Worm (Caenorhabditis elegans) whole organism, L3 larva: ENCODE data around the gene rps-21.

Source experiments
- R02D3.7 ChIP-seq: fragments of 150-350 bp; optimal IDR thresholded peaks from 2 replicates; lab custom pipeline; 2014; ENCODE audit warnings: missing biosample characterization, missing genetic modification characterization
- ama-1 ChIP-seq: fragments of 150-350 bp; optimal IDR thresholded peaks from 2 replicates; lab custom pipeline; 2018
- ceh-16 ChIP-seq: sonication (generic microtip); optimal IDR thresholded peaks from 2 replicates; lab custom pipeline; 2017; ENCODE audit warnings: missing biosample characterization, missing genetic modification characterization
- ceh-9 ChIP-seq: sonication (generic microtip); optimal IDR thresholded peaks from 2 replicates; lab custom pipeline; 2018; ENCODE audit warnings: missing biosample characterization, missing genetic modification characterization
- daf-12 ChIP-seq: fragments of 150-350 bp; optimal IDR thresholded peaks from 2 replicates; lab custom pipeline; 2014; ENCODE audit warnings: missing biosample characterization, missing genetic modification reagents, missing genetic modification characterization
- egl-27 ChIP-seq: sonication (generic microtip); optimal IDR thresholded peaks from 4 replicates; lab custom pipeline; 2017; ENCODE audit warnings: missing biosample characterization, missing genetic modification reagents, missing genetic modification characterization
- egl-5 ChIP-seq: fragments of 150-350 bp; optimal IDR thresholded peaks from 2 replicates; lab custom pipeline; 2017; ENCODE audit warnings: missing biosample characterization, missing genetic modification reagents, missing genetic modification characterization, inconsistent platforms
- elt-2 ChIP-seq: sonication (generic microtip); optimal IDR thresholded peaks from 2 replicates; lab custom pipeline; 2016; ENCODE audit warnings: missing genetic modification reagents, mild to moderate bottlenecking, missing genetic modification characterization, missing compliant biosample characterization
- elt-3 ChIP-seq, 3 experiments: fragments of 150-350 bp in 1 of 3; sonication (generic microtip) in 2 of 3; optimal IDR thresholded peaks; 2 replicates in 2 of 3; 4 replicates in 1 of 3; lab custom pipeline; 2014 to 2017; ENCODE audit warnings: missing biosample characterization in 3 of 3, missing genetic modification characterization in 3 of 3
- eor-1 ChIP-seq, 2 experiments: fragments of 150-350 bp; optimal IDR thresholded peaks; 2 replicates each; lab custom pipeline; 2014 to 2018; ENCODE audit warnings: missing biosample characterization in 2 of 2, missing genetic modification characterization in 2 of 2
- fkh-10 ChIP-seq: sonication (generic microtip); optimal IDR thresholded peaks from 2 replicates; lab custom pipeline; 2017; ENCODE audit warnings: missing biosample characterization, missing genetic modification reagents, missing genetic modification characterization
- fos-1 ChIP-seq: fragments of 150-350 bp; optimal IDR thresholded peaks from 2 replicates; lab custom pipeline; 2014; ENCODE audit warnings: missing biosample characterization, missing genetic modification characterization
- hmg-11 ChIP-seq: sonication (generic microtip); optimal IDR thresholded peaks from 2 replicates; lab custom pipeline; 2016; ENCODE audit warnings: missing genetic modification characterization, missing compliant biosample characterization
- jun-1 ChIP-seq: fragments of 150-350 bp; optimal IDR thresholded peaks from 2 replicates; lab custom pipeline; 2014; ENCODE audit warnings: missing biosample characterization, missing genetic modification reagents, missing genetic modification characterization
- lin-15B ChIP-seq: fragments of 150-350 bp; optimal IDR thresholded peaks from 2 replicates; lab custom pipeline; 2014; ENCODE audit warnings: missing biosample characterization, missing genetic modification characterization
- lin-39 ChIP-seq: fragments of 150-350 bp; optimal IDR thresholded peaks from 2 replicates; lab custom pipeline; 2018; ENCODE audit warnings: missing biosample characterization, missing genetic modification reagents, missing genetic modification characterization
- lsy-12 ChIP-seq: sonication (generic microtip); optimal IDR thresholded peaks from 2 replicates; lab custom pipeline; 2016; ENCODE audit warnings: mild to moderate bottlenecking, missing genetic modification characterization, missing compliant biosample characterization
- mdl-1 ChIP-seq: fragments of 150-350 bp; optimal IDR thresholded peaks from 2 replicates; lab custom pipeline; 2014; ENCODE audit warnings: missing biosample characterization, missing genetic modification characterization
- mml-1 ChIP-seq: fragments of 150-350 bp; sonication (generic microtip); optimal IDR thresholded peaks from 3 replicates; lab custom pipeline; 2014; ENCODE audit warnings: missing biosample characterization, missing genetic modification characterization
- nfya-1 ChIP-seq: sonication (generic microtip); optimal IDR thresholded peaks from 2 replicates; lab custom pipeline; 2017; ENCODE audit warnings: missing genetic modification characterization, mild to moderate bottlenecking, missing compliant biosample characterization, antibody characterized with exemption, moderate library complexity; ENCODE audit not compliant: insufficient read depth
- nhr-11 ChIP-seq: fragments of 150-350 bp; optimal IDR thresholded peaks from 2 replicates; lab custom pipeline; 2014; ENCODE audit warnings: missing biosample characterization, missing genetic modification characterization
- nhr-23 ChIP-seq: fragments of 150-350 bp; optimal IDR thresholded peaks from 2 replicates; lab custom pipeline; 2014; ENCODE audit warnings: missing biosample characterization, missing genetic modification reagents, missing genetic modification characterization
- nhr-25 ChIP-seq: sonication (generic microtip); optimal IDR thresholded peaks from 2 replicates; lab custom pipeline; 2017; ENCODE audit warnings: missing biosample characterization, missing genetic modification characterization
- nhr-28 ChIP-seq: fragments of 150-350 bp; optimal IDR thresholded peaks from 2 replicates; lab custom pipeline; 2014; ENCODE audit warnings: missing biosample characterization, missing genetic modification characterization
- nhr-67 ChIP-seq: fragments of 150-350 bp; optimal IDR thresholded peaks from 2 replicates; lab custom pipeline; 2014; ENCODE audit warnings: missing biosample characterization, missing genetic modification characterization
- nhr-77 ChIP-seq: fragments of 150-350 bp; optimal IDR thresholded peaks from 2 replicates; lab custom pipeline; 2014; ENCODE audit warnings: missing biosample characterization, missing genetic modification characterization
- pqm-1 ChIP-seq: fragments of 150-350 bp; optimal IDR thresholded peaks from 2 replicates; lab custom pipeline; 2017; ENCODE audit warnings: missing biosample characterization, missing genetic modification characterization, inconsistent platforms
- sea-2 ChIP-seq: fragments of 150-350 bp; sonication (generic microtip); optimal IDR thresholded peaks from 4 replicates; lab custom pipeline; 2014; ENCODE audit warnings: missing biosample characterization, missing genetic modification reagents, missing genetic modification characterization
- snpc-4 ChIP-seq: fragments of 150-350 bp; optimal IDR thresholded peaks from 2 replicates; lab custom pipeline; 2014; ENCODE audit warnings: missing biosample characterization, missing genetic modification characterization
- tbx-2 ChIP-seq: sonication (generic microtip); optimal IDR thresholded peaks from 2 replicates; lab custom pipeline; 2016; ENCODE audit warnings: mild to moderate bottlenecking, missing genetic modification characterization, missing compliant biosample characterization
- unc-39 ChIP-seq: sonication (generic microtip); optimal IDR thresholded peaks from 4 replicates; lab custom pipeline; 2017; ENCODE audit warnings: missing biosample characterization, missing genetic modification characterization
- zag-1 ChIP-seq: fragments of 150-350 bp; optimal IDR thresholded peaks from 2 replicates; lab custom pipeline; 2014; ENCODE audit warnings: missing biosample characterization, missing genetic modification characterization
- ztf-11 ChIP-seq: fragments of 150-350 bp; optimal IDR thresholded peaks from 2 replicates; lab custom pipeline; 2014; ENCODE audit warnings: missing biosample characterization, missing genetic modification characterization

Gene rps-21

DNA sequence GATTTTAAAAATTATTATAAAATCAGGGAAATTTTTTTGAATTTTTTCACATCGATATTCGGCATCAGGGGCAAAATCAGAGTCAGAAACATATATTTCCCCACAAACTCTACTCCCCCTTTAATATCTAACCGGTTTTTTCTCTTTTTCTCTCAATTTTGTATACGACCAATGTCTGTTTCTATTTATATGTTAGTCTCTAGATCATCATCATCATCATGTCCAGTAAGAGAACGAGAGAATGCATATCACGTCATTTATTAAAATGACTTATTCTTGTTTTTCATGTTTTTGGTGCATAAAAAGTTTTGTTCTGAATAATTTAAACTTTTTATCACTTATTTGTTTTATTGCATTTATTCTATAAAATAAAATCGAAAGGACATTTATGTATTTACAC is 36.9 kb downstream of the rps-21 start:
- TF ChIP-seq fkh-10 (GFP tag; lab: Kevin White, UChicago) (no peak), fos-1 (tag; lab: Kevin White, UChicago) (no peak), hmg-11 (no peak), nfya-1 (no peak), nhr-23 (peak; percentile 37)

DNA sequence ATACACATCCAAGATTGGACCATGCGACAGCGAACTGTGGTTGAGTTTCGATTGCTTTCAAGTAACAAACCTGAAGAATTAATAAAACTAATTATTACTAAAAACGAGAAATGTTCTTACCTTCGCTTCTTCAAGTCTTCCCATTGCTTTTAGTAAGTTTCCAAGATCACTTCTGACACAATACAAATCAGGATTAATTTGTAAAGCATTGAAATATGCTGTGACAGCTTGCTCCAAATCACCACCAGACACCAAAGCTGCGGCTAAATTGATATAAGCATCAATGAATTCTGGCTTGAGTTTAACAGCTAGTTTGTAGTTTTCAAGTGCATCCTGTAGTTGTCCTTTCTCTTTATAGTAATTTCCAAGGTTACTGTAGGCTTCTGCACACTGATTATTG is 39.3 kb downstream of the rps-21 start:
- no peak for TF ChIP-seq pqm-1
- no peak for TF ChIP-seq elt-3 (tag; optimal IDR thresholded peaks at IDR 0.05; lab: Kevin White, UChicago)
- TF ChIP-seq nhr-28 (tag; lab: Kevin White, UChicago) = no peak
- TF ChIP-seq daf-12 (tag; lab: Kevin White, UChicago) = no peak
- no peak for TF ChIP-seq eor-1 (tag; optimal IDR thresholded peaks at IDR 0.05; lab: Kevin White, UChicago)
- no peak for TF ChIP-seq egl-27 (tag; lab: Kevin White, UChicago)
- no peak for TF ChIP-seq lsy-12 (tag; lab: Kevin White, UChicago)
- no peak for TF ChIP-seq tbx-2 (tag; lab: Kevin White, UChicago)
- TF ChIP-seq ztf-11 (tag; lab: Kevin White, UChicago) = no peak
- TF ChIP-seq ceh-16 = no peak
- no peak for TF ChIP-seq snpc-4
- TF ChIP-seq egl-5 (tag; lab: Kevin White, UChicago) = no peak
- no peak for TF ChIP-seq R02D3.7
- TF ChIP-seq lin-39 (tag; lab: Kevin White, UChicago) = no peak
- TF ChIP-seq zag-1 (tag; lab: Kevin White, UChicago) = no peak

DNA sequence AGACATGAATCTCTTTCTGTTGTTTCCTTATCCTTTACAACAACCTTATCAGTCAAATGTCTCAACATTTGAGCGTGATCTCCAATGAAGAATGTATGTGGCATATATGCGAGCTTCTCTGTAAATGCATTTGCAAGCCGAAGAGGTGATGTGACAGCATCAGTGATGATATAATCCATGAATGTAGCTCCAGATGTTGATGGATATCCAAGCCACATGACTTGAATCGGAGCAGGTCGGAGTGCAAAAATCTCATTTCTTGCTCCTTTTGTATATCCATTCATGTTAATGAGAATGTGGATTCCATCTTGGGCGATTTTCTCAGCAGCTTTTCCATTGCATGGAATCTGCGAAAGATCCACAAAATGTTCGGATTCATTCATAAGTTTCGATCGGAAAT is 41.2 kb downstream of the rps-21 start:
- TF ChIP-seq snpc-4 (no peak), elt-2 (no peak), nfya-1 (no peak), eor-1 (tag; optimal IDR thresholded peaks at IDR 0.05; lab: Kevin White, UChicago) (no peak), nhr-11 (tag; lab: Kevin White, UChicago) (no peak), lsy-12 (tag; lab: Kevin White, UChicago) (no peak), mml-1 (tag; lab: Kevin White, UChicago) (no peak)

DNA sequence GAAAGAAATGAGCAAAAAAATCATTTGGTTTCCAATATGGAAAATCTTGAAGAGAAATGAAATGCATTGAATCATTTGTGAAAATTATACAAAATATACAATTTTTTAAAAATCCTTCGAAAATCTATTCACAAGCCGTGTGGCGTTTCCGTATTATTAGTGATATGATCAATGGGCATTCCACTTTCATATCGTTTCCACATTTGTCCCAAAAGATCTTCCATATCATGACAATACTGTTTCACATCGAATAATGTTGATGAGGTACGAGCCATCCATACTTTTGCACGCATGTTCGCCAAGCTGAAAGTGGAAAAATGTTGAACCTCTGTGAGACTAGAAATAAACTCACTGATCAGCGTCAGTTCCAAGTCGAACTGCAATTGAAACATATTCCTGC is 43.1 kb downstream of the rps-21 start:
- no peak for TF ChIP-seq daf-12 (tag; lab: Kevin White, UChicago)
- TF ChIP-seq sea-2 = no peak
- no peak for TF ChIP-seq tbx-2 (tag; lab: Kevin White, UChicago)
- TF ChIP-seq ceh-9 (tag; lab: Kevin White, UChicago) = no peak

DNA sequence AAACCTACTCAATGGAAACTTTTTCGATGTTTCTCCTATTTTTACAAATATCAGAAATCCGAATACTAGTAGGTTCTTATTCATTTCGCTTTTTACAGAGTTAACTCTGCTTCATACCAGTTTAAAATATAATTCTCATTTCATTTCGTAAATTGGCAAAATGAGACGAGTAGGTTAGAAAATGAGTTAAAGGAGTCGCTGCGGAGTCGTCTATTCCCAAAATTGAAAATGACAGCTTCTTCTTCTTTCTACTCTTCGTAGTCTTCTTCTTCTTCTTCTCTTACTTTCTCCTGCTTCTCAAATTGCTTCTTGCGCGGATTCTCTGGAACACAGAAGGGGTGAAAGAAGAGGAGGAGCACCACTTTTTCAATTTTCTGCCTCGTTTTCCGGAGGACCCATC is 44.7 kb downstream of the rps-21 start, which contains the start of gene glr-2:
Gene glr-2, minus strand, starts transcription at position 211 of the 400 bp plus-strand sequence.
- TF ChIP-seq nhr-67 (tag; lab: Kevin White, UChicago) = no peak
- TF ChIP-seq nhr-25 = no peak
- TF ChIP-seq nhr-77 (tag; lab: Kevin White, UChicago) = no peak
- TF ChIP-seq, all 47 proteins: peak for 0

DNA sequence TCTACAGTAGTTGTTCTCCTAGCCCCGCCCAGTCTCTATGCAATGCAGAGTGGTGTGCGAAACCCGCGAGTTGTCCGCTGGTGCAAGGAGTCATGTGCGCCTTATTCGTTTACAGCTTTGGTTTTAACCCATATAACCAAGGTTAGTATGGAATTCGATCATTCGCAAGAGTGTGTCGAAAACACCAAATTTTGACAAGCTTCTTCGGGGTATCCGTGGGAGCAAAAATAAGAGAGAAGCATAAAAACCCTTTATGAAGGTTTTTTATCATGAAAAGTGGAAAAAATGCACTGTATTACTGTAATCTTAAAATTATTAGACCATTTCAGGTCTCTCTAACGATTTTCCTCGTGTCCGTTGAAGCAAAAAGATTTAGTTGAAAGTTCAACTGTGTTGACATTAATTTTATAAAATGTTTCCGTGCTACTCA is 47.2 kb downstream of the rps-21 start:
- TF ChIP-seq nhr-25 (peak; percentile 11), nhr-28 (tag; lab: Kevin White, UChicago) (no peak), lin-15B (tag; lab: Kevin White, UChicago) (no peak), pqm-1 (peak; percentile 45), mdl-1 (tag; lab: Kevin White, UChicago) (no peak), ama-1 (lab: Kevin White, UChicago) (peak; percentile 76), snpc-4 (peak; percentile 97), elt-2 (peak; percentile 26), ztf-11 (tag; lab: Kevin White, UChicago) (no peak), nfya-1 (peak; percentile 43), nhr-77 (tag; lab: Kevin White, UChicago) (no peak), egl-27 (tag; lab: Kevin White, UChicago) (no peak), egl-5 (tag; lab: Kevin White, UChicago) (no peak), unc-39 (tag; lab: Kevin White, UChicago) (no peak), jun-1 (tag; lab: Kevin White, UChicago) (no peak), elt-3 (tag; optimal IDR thresholded peaks at IDR 0.05; lab: Kevin White, UChicago) (no peak)
